Worm (Caenorhabditis elegans): ENCODE results near the gene swsn-3.

DNA sequence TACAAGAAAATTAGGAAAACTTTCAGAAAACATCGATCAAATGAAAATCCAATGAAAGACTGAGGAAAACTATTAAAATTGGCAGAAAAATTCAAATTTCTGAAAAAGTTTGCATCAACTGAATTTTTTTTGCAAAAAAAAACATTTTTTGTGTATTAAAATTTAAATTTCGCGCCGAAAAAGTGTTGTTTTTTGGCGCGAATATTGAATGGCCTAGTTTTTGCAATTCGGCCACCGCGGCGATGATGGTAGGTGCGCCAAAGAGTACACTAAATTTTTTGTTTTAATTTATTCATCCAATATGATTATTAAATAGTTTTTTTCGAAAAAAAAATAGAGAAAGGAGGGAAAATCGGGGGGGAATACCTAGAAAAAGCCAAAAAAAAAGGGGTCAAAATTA lies 599 bp upstream of the swsn-3 start:
- TF ChIP-seq fkh-10 (GFP tag; optimal IDR thresholded peaks at IDR 0.05) (no peak), ceh-22 (tag; optimal IDR thresholded peaks at IDR 0.05) (no peak), ref-2 (tag; optimal IDR thresholded peaks at IDR 0.05) (no peak), hlh-30 (tag; optimal IDR thresholded peaks at IDR 0.05; ENCODE audit: insufficient read depth) (no peak), hlh-8 (tag; optimal IDR thresholded peaks at IDR 0.05) (no peak), nfya-1 (tag; optimal IDR thresholded peaks at IDR 0.05) (no peak)

Measured in whole organism, late embryonic.